Worm (Caenorhabditis elegans) whole organism, L1 larva: ENCODE data around the gene Y76B12C.6.

Source experiments
- C04F5.9 ChIP-seq: sonication (generic microtip); optimal IDR thresholded peaks from 2 replicates; lab custom pipeline; 2016; ENCODE audit warnings: missing genetic modification characterization, missing compliant biosample characterization
- C16A3.4 ChIP-seq: fragments of 150-350 bp; optimal IDR thresholded peaks from 2 replicates; lab custom pipeline; 2014; ENCODE audit warnings: missing biosample characterization, missing genetic modification characterization
- C34B4.2 ChIP-seq: sonication (generic microtip); optimal IDR thresholded peaks from 2 replicates; lab custom pipeline; 2017; ENCODE audit warnings: mild to moderate bottlenecking, missing genetic modification characterization, missing compliant biosample characterization
- F16B12.6 ChIP-seq: fragments of 150-350 bp; optimal IDR thresholded peaks from 2 replicates; lab custom pipeline; 2014; ENCODE audit warnings: missing biosample characterization, missing genetic modification characterization
- aha-1 ChIP-seq: fragments of 150-350 bp; optimal IDR thresholded peaks from 2 replicates; lab custom pipeline; 2014; ENCODE audit warnings: missing biosample characterization, missing genetic modification characterization
- aly-2 ChIP-seq: fragments of 150-350 bp; optimal IDR thresholded peaks from 2 replicates; lab custom pipeline; 2014; ENCODE audit warnings: missing biosample characterization, missing genetic modification characterization
- ama-1 ChIP-seq: fragments of 150-350 bp; optimal IDR thresholded peaks from 2 replicates; lab custom pipeline; 2014
- blmp-1 ChIP-seq: fragments of 150-350 bp; optimal IDR thresholded peaks from 2 replicates; lab custom pipeline; 2014; ENCODE audit warnings: missing biosample characterization, missing genetic modification characterization
- ceh-8 ChIP-seq: fragments of 200-800 bp; sonication (Bioruptor generic); optimal IDR thresholded peaks from 2 replicates; lab custom pipeline; 2018; ENCODE audit warnings: mild to moderate bottlenecking, missing genetic modification characterization, moderate library complexity, missing compliant biosample characterization
- ceh-82 ChIP-seq, 3 experiments: fragments of 150-350 bp in 1 of 3; sonication (generic microtip) in 2 of 3; optimal IDR thresholded peaks; 2 replicates each; lab custom pipeline; 2014 to 2017; ENCODE audit warnings: missing biosample characterization in 3 of 3, missing genetic modification characterization in 3 of 3
- ceh-90 ChIP-seq: sonication (generic microtip); optimal IDR thresholded peaks from 2 replicates; lab custom pipeline; 2016; ENCODE audit warnings: missing genetic modification characterization, missing compliant biosample characterization
- dpl-1 ChIP-seq, 3 experiments: fragments of 150-350 bp in 2 of 3; sonication (generic microtip) in 1 of 3; optimal IDR thresholded peaks; 2 replicates each; lab custom pipeline; 2014 to 2017; ENCODE audit warnings: missing biosample characterization in 3 of 3, missing genetic modification characterization in 3 of 3, missing genetic modification reagents in 3 of 3
- egl-13 ChIP-seq: sonication (generic microtip); optimal IDR thresholded peaks from 2 replicates; lab custom pipeline; 2016; ENCODE audit warnings: missing genotype, missing genetic modification reagents, missing genetic modification characterization, missing compliant biosample characterization
- elt-2 ChIP-seq: sonication (generic microtip); optimal IDR thresholded peaks from 2 replicates; lab custom pipeline; 2016; ENCODE audit warnings: missing genetic modification characterization, mild to moderate bottlenecking, inconsistent platforms, missing compliant biosample characterization, missing genetic modification reagents
- elt-3 ChIP-seq, 6 experiments: fragments of 150-350 bp in 1 of 6; sonication (generic microtip); optimal IDR thresholded peaks; 2 replicates each; lab custom pipeline; 2017 to 2018; ENCODE audit warnings: missing biosample characterization in 6 of 6, missing genetic modification characterization in 6 of 6, inconsistent platforms in 1 of 6
- fkh-10 ChIP-seq: sonication (generic microtip); optimal IDR thresholded peaks from 2 replicates; lab custom pipeline; 2017; ENCODE audit warnings: missing biosample characterization, missing genetic modification reagents, missing genetic modification characterization
- fkh-8 ChIP-seq: sonication (generic microtip); optimal IDR thresholded peaks from 2 replicates; lab custom pipeline; 2016; ENCODE audit warnings: mild to moderate bottlenecking, missing genetic modification characterization, missing compliant biosample characterization
- grh-1 ChIP-seq: fragments of 200-800 bp; sonication (Bioruptor generic); IDR thresholded peaks from 2 replicates; pipeline ENCODE4 v1.3.6; 2022; ENCODE audit warnings: missing genetic modification reagents, missing genetic modification characterization, missing compliant biosample characterization
- hlh-17 ChIP-seq: fragments of 200-800 bp; sonication (Bioruptor generic); optimal IDR thresholded peaks from 2 replicates; lab custom pipeline; 2018; ENCODE audit warnings: missing genetic modification characterization, mild to moderate bottlenecking, missing compliant biosample characterization, moderate library complexity, borderline replicate concordance
- hlh-4 ChIP-seq: sonication (generic microtip); optimal IDR thresholded peaks from 2 replicates; lab custom pipeline; 2016; ENCODE audit warnings: mild to moderate bottlenecking, missing genetic modification characterization, missing compliant biosample characterization
- irx-1 ChIP-seq: sonication (generic microtip); optimal IDR thresholded peaks from 2 replicates; lab custom pipeline; 2016; ENCODE audit warnings: missing genetic modification characterization, missing compliant biosample characterization
- jun-1 ChIP-seq: fragments of 150-350 bp; optimal IDR thresholded peaks from 2 replicates; lab custom pipeline; 2014; ENCODE audit warnings: missing biosample characterization, missing genetic modification reagents, missing genetic modification characterization
- lin-13 ChIP-seq: fragments of 150-350 bp; optimal IDR thresholded peaks from 2 replicates; lab custom pipeline; 2014; ENCODE audit warnings: missing biosample characterization, missing genetic modification reagents, missing genetic modification characterization
- lin-14 ChIP-seq: fragments of 200-800 bp; sonication (Bioruptor generic); optimal IDR thresholded peaks from 2 replicates; lab custom pipeline; 2018; ENCODE audit warnings: mild to moderate bottlenecking, missing genetic modification characterization, moderate library complexity, missing compliant biosample characterization
- lin-15B ChIP-seq: fragments of 150-350 bp; sonication (generic microtip); optimal IDR thresholded peaks from 3 replicates; lab custom pipeline; 2014; ENCODE audit warnings: missing biosample characterization, missing genetic modification characterization
- lin-35 ChIP-seq, 2 experiments: fragments of 150-350 bp; optimal IDR thresholded peaks; 2 replicates each; lab custom pipeline; 2014; ENCODE audit warnings: missing biosample characterization in 2 of 2, missing genetic modification characterization in 2 of 2, missing genetic modification reagents in 2 of 2
- lin-39 ChIP-seq: fragments of 150-350 bp; optimal IDR thresholded peaks from 2 replicates; lab custom pipeline; 2014; ENCODE audit warnings: missing biosample characterization, missing genetic modification reagents, missing genetic modification characterization
- lsy-2 ChIP-seq, 2 experiments: fragments of 150-350 bp; optimal IDR thresholded peaks; 2 replicates each; lab custom pipeline; 2014; ENCODE audit warnings: missing biosample characterization in 2 of 2, missing genetic modification characterization in 2 of 2
- mep-1 ChIP-seq: fragments of 150-350 bp; optimal IDR thresholded peaks from 2 replicates; lab custom pipeline; 2014; ENCODE audit warnings: missing biosample characterization, missing genetic modification characterization
- nhr-11 ChIP-seq: fragments of 150-350 bp; optimal IDR thresholded peaks from 2 replicates; lab custom pipeline; 2014; ENCODE audit warnings: missing biosample characterization, missing genetic modification characterization
- nhr-12 ChIP-seq: sonication (generic microtip); optimal IDR thresholded peaks from 2 replicates; lab custom pipeline; 2017; ENCODE audit warnings: missing biosample characterization, missing genetic modification characterization
- nhr-237 ChIP-seq: fragments of 150-350 bp; optimal IDR thresholded peaks from 2 replicates; lab custom pipeline; 2014; ENCODE audit warnings: missing biosample characterization, missing genetic modification characterization
- nhr-28 ChIP-seq: fragments of 150-350 bp; optimal IDR thresholded peaks from 2 replicates; lab custom pipeline; 2014; ENCODE audit warnings: missing biosample characterization, missing genetic modification characterization
- nhr-85 ChIP-seq: sonication (generic microtip); peaks from one replicate; lab custom pipeline; 2016; ENCODE audit warnings: missing genetic modification characterization, inconsistent platforms, missing compliant biosample characterization
- pag-3 ChIP-seq: sonication (generic microtip); optimal IDR thresholded peaks from 2 replicates; lab custom pipeline; 2017; ENCODE audit warnings: missing genetic modification characterization, mild to moderate bottlenecking, missing compliant biosample characterization, antibody characterized with exemption, borderline replicate concordance; ENCODE audit not compliant: insufficient read depth
- pax-3 ChIP-seq: fragments of 200-800 bp; sonication (Bioruptor generic); optimal IDR thresholded peaks from 2 replicates; lab custom pipeline; 2018; ENCODE audit warnings: mild to moderate bottlenecking, missing genetic modification characterization, moderate library complexity, missing compliant biosample characterization
- pqm-1 ChIP-seq: sonication (generic microtip); optimal IDR thresholded peaks from 3 replicates; lab custom pipeline; 2017; ENCODE audit warnings: missing biosample characterization, missing genetic modification characterization
- snpc-4 ChIP-seq: fragments of 150-350 bp; optimal IDR thresholded peaks from 2 replicates; lab custom pipeline; 2014; ENCODE audit warnings: missing biosample characterization, missing genetic modification characterization
- sup-37 ChIP-seq: fragments of 200-800 bp; sonication (Bioruptor generic); optimal IDR thresholded peaks from 2 replicates; lab custom pipeline; 2018; ENCODE audit warnings: mild to moderate bottlenecking, missing genetic modification characterization, missing compliant biosample characterization
- swsn-7 ChIP-seq: sonication (generic microtip); optimal IDR thresholded peaks from 2 replicates; lab custom pipeline; 2016; ENCODE audit warnings: missing genetic modification characterization, missing compliant biosample characterization
- tlp-1 ChIP-seq: fragments of 150-350 bp; optimal IDR thresholded peaks from 2 replicates; lab custom pipeline; 2014; ENCODE audit warnings: missing biosample characterization, missing genetic modification characterization
- unc-130 ChIP-seq: fragments of 150-350 bp; optimal IDR thresholded peaks from 2 replicates; lab custom pipeline; 2017; ENCODE audit warnings: missing biosample characterization, missing genetic modification characterization, inconsistent platforms
- unc-30 ChIP-seq: sonication (generic microtip); optimal IDR thresholded peaks from 2 replicates; lab custom pipeline; 2017; ENCODE audit warnings: missing biosample characterization, missing genetic modification characterization
- unc-86 ChIP-seq: sonication (generic microtip); optimal IDR thresholded peaks from 2 replicates; lab custom pipeline; 2016; ENCODE audit warnings: missing genetic modification characterization, missing compliant biosample characterization
- xbp-1 ChIP-seq: sonication (generic microtip); optimal IDR thresholded peaks from 2 replicates; lab custom pipeline; 2016; ENCODE audit warnings: missing genetic modification characterization, missing compliant biosample characterization
- zag-1 ChIP-seq: fragments of 150-350 bp; optimal IDR thresholded peaks from 2 replicates; lab custom pipeline; 2014; ENCODE audit warnings: missing biosample characterization, missing genetic modification characterization

Gene Y76B12C.6

ce11 chrIV:1969353-1969752 is 11.8 kb upstream of the Y76B12C.6 start, which contains the start of gene Y48A5A.3:
Gene Y48A5A.3, plus strand, starts transcription at chrIV:1969737.
- TF ChIP-seq unc-86 (no peak), elt-2 (tag; lab: Kevin White, UChicago) (no peak), fkh-8 (tag; lab: Kevin White, UChicago) (no peak), lin-13 (GFP tag; lab: Kevin White, UChicago) (no peak), mep-1 (tag; lab: Kevin White, UChicago) (no peak), nhr-12 (tag; lab: Kevin White, UChicago) (no peak), pax-3 (tag; lab: Kevin White, UChicago) (no peak), hlh-17 (GFP tag; lab: Kevin White, UChicago) (no peak), zag-1 (tag; lab: Kevin White, UChicago) (no peak), jun-1 (tag; lab: Kevin White, UChicago) (no peak), swsn-7 (tag; lab: Kevin White, UChicago) (no peak), snpc-4 (no peak), C04F5.9 (tag; lab: Kevin White, UChicago) (no peak), lin-35 (GFP tag; optimal IDR thresholded peaks at IDR 0.05; lab: Kevin White, UChicago) (no peak), nhr-237 (tag; lab: Kevin White, UChicago) (no peak), lin-39 (tag; lab: Kevin White, UChicago) (no peak)

- no peak for TF ChIP-seq unc-130 (tag; lab: Kevin White, UChicago)
- TF ChIP-seq, all 84 proteins: peak for 0
Observed at ce11 chrIV:1970158-1970557, 11.0 kb upstream of the Y76B12C.6 start.

ce11 chrIV:1971078-1971477 is 10.1 kb upstream of the Y76B12C.6 start:
- TF ChIP-seq sup-37 (GFP tag; lab: Kevin White, UChicago) (no peak), lin-15B (no peak), aly-2 (tag; lab: Kevin White, UChicago) (no peak), ceh-90 (tag; lab: Kevin White, UChicago) (no peak), jun-1 (tag; lab: Kevin White, UChicago) (no peak), F16B12.6 (no peak), lin-14 (GFP tag; lab: Kevin White, UChicago) (no peak), unc-30 (no peak), grh-1 (GFP tag; lab: Robert Waterston, UW) (no peak), nhr-28 (tag; lab: Kevin White, UChicago) (no peak)

- TF ChIP-seq elt-3 (tag; optimal IDR thresholded peaks at IDR 0.05; lab: Kevin White, UChicago) (no peak), nhr-85 (no peak), irx-1 (tag; lab: Kevin White, UChicago) (no peak), ceh-90 (tag; lab: Kevin White, UChicago) (no peak), fkh-10 (GFP tag; lab: Kevin White, UChicago) (no peak), blmp-1 (tag; lab: Kevin White, UChicago) (no peak), C16A3.4 (no peak), C34B4.2 (tag; lab: Kevin White, UChicago) (no peak)
Observed at ce11 chrIV:1972271-1972670, 8.9 kb upstream of the Y76B12C.6 start, which contains the start of gene Y76B12C.4. Gene Y76B12C.4, minus strand, starts transcription at chrIV:1972371.

ce11 chrIV:1973372-1973771 is 7.8 kb upstream of the Y76B12C.6 start, which contains the start of gene Y76B12C.3:
Gene Y76B12C.3, plus strand, starts transcription at chrIV:1973705.
- TF ChIP-seq F16B12.6 (peak; percentile 82), lsy-2 (tag; optimal IDR thresholded peaks at IDR 0.05; lab: Kevin White, UChicago) (peak in 1 of 2 experiments; percentile 44), blmp-1 (tag; lab: Kevin White, UChicago) (no peak), nhr-11 (tag; lab: Kevin White, UChicago) (no peak), pax-3 (tag; lab: Kevin White, UChicago) (no peak), nhr-237 (tag; lab: Kevin White, UChicago) (no peak), ama-1 (no peak), unc-130 (tag; lab: Kevin White, UChicago) (no peak), ceh-8 (GFP tag; lab: Kevin White, UChicago) (no peak), sup-37 (GFP tag; lab: Kevin White, UChicago) (no peak), hlh-4 (tag; lab: Kevin White, UChicago) (no peak), lin-35 (GFP tag; optimal IDR thresholded peaks at IDR 0.05; lab: Kevin White, UChicago) (peak; percentile 31 to 54), pqm-1 (tag; lab: Kevin White, UChicago) (no peak), dpl-1 (GFP tag; optimal IDR thresholded peaks at IDR 0.05; lab: Kevin White, UChicago) (peak in 2 of 3 experiments; percentile 32 to 44), egl-13 (tag; lab: Kevin White, UChicago) (no peak), aha-1 (tag; lab: Kevin White, UChicago) (no peak), tlp-1 (tag; lab: Kevin White, UChicago) (no peak), unc-86 (no peak), ceh-82 (tag; optimal IDR thresholded peaks at IDR 0.05; lab: Kevin White, UChicago) (peak in 1 of 3 experiments; percentile 4), pag-3 (no peak), xbp-1 (tag; lab: Kevin White, UChicago) (peak; percentile 99), nhr-28 (tag; lab: Kevin White, UChicago) (no peak)
